Worm (Caenorhabditis elegans) whole organism, early embryonic: ENCODE measurements around the gene kvs-1.

Experiments used
- B0310.2 ChIP-seq: sonication (generic microtip); optimal IDR thresholded peaks from 2 replicates; lab custom pipeline; 2016; ENCODE audit warnings: mild to moderate bottlenecking, missing genetic modification characterization, missing compliant biosample characterization
- F13C5.2 ChIP-seq: sonication (generic microtip); optimal IDR thresholded peaks from 2 replicates; lab custom pipeline; 2017; ENCODE audit warnings: mild to moderate bottlenecking, missing genetic modification characterization, inconsistent platforms, missing compliant biosample characterization
- aly-1 ChIP-seq: sonication (generic microtip); optimal IDR thresholded peaks from 2 replicates; lab custom pipeline; 2016; ENCODE audit warnings: missing genetic modification characterization, missing compliant biosample characterization
- ama-1 ChIP-seq: fragments of 150-350 bp; optimal IDR thresholded peaks from 2 replicates; lab custom pipeline; 2014
- ceh-13 ChIP-seq: fragments of 200-800 bp; sonication (Bioruptor generic); optimal IDR thresholded peaks from 2 replicates; lab custom pipeline; 2018; ENCODE audit warnings: mild to moderate bottlenecking, missing genetic modification characterization, missing compliant biosample characterization
- ceh-36 ChIP-seq: sonication (generic microtip); optimal IDR thresholded peaks from 2 replicates; lab custom pipeline; 2016; ENCODE audit warnings: missing genetic modification characterization, inconsistent platforms, missing compliant biosample characterization
- ets-7 ChIP-seq: sonication (generic microtip); optimal IDR thresholded peaks from 2 replicates; lab custom pipeline; 2016; ENCODE audit warnings: missing genotype, missing genetic modification characterization, missing compliant biosample characterization
- flt-1 ChIP-seq: fragments of 200-800 bp; sonication (Bioruptor generic); IDR thresholded peaks from 2 replicates; pipeline ENCODE4 v1.3.6; 2022; ENCODE audit warnings: missing genetic modification characterization, missing compliant biosample characterization
- hmbx-1 ChIP-seq: sonication (generic microtip); optimal IDR thresholded peaks from 2 replicates; lab custom pipeline; 2016; ENCODE audit warnings: mild to moderate bottlenecking, missing genetic modification characterization, missing compliant biosample characterization
- hmg-4 ChIP-seq: fragments of 200-800 bp; sonication (Bioruptor generic); optimal IDR thresholded peaks from 2 replicates; lab custom pipeline; 2018; ENCODE audit warnings: mild to moderate bottlenecking, missing genetic modification characterization, missing compliant biosample characterization
- hnd-1 ChIP-seq: sonication (generic microtip); optimal IDR thresholded peaks from 2 replicates; lab custom pipeline; 2016; ENCODE audit warnings: missing genetic modification characterization, missing compliant biosample characterization
- pes-1 ChIP-seq: fragments of 200-800 bp; sonication (Bioruptor generic); IDR thresholded peaks from 2 replicates; pipeline ENCODE4 v1.3.6; 2022; ENCODE audit warnings: missing genetic modification reagents, missing genetic modification characterization, missing compliant biosample characterization
- scrt-1 ChIP-seq: fragments of 200-800 bp; sonication (Bioruptor generic); IDR thresholded peaks from 2 replicates; pipeline ENCODE4 v1.3.6; 2022; ENCODE audit warnings: missing genetic modification characterization, missing compliant biosample characterization
- sea-1 ChIP-seq: fragments of 200-800 bp; sonication (Bioruptor generic); conservative IDR thresholded peaks from 2 replicates; pipeline ENCODE4 v1.3.6; 2022; ENCODE audit warnings: missing genetic modification characterization, missing compliant biosample characterization
- tbx-11 ChIP-seq: fragments of 200-800 bp; sonication (Bioruptor generic); IDR thresholded peaks from 2 replicates; pipeline ENCODE4 v1.3.6; 2022; ENCODE audit warnings: missing genetic modification characterization, missing compliant biosample characterization
- tbx-37 ChIP-seq: fragments of 200-800 bp; sonication (Bioruptor generic); conservative IDR thresholded peaks from 2 replicates; pipeline ENCODE4 v1.3.6; 2022; ENCODE audit warnings: missing genetic modification reagents, missing genetic modification characterization, missing compliant biosample characterization
- tra-4 ChIP-seq: sonication (generic microtip); optimal IDR thresholded peaks from 2 replicates; lab custom pipeline; 2017; ENCODE audit warnings: missing genetic modification characterization, missing compliant biosample characterization

kvs-1 gene

ce11 chrX:7707031-7707430, at the start of gene kvs-1:
kvs-1 (minus strand) TSS chrX:7707131.
- TF ChIP-seq sea-1 (no peak), B0310.2 (tag; lab: Kevin White, UChicago) (no peak), hmbx-1 (tag; lab: Kevin White, UChicago) (no peak), pes-1 (no peak), ceh-36 (tag; lab: Kevin White, UChicago) (no peak), ets-7 (tag; lab: Kevin White, UChicago) (no peak), hmg-4 (GFP tag; lab: Kevin White, UChicago) (no peak)

- TF ChIP-seq tra-4 (no peak), pes-1 (no peak), scrt-1 (GFP tag; lab: Robert Waterston, UW) (no peak), B0310.2 (tag; lab: Kevin White, UChicago) (no peak), tbx-11 (GFP tag; lab: Robert Waterston, UW) (no peak), ceh-13 (no peak), F13C5.2 (tag; lab: Kevin White, UChicago) (no peak), ama-1 (lab: Kevin White, UChicago) (no peak), flt-1 (GFP tag; lab: Robert Waterston, UW) (no peak), aly-1 (tag; lab: Kevin White, UChicago) (no peak), tbx-37 (no peak), hnd-1 (no peak), hmbx-1 (tag; lab: Kevin White, UChicago) (no peak), sea-1 (no peak), ceh-36 (tag; lab: Kevin White, UChicago) (no peak), hmg-4 (GFP tag; lab: Kevin White, UChicago) (no peak), ets-7 (tag; lab: Kevin White, UChicago) (no peak)
These were observed 45.8 kb upstream of the kvs-1 start, which contains the start of gene deg-1 for ce11 chrX:7752770-7753169. deg-1 (plus strand) TSS chrX:7753070.

- no peak for TF ChIP-seq hmbx-1 (tag; lab: Kevin White, UChicago)
- no peak for TF ChIP-seq tbx-11 (GFP tag; lab: Robert Waterston, UW)
- TF ChIP-seq aly-1 (tag; lab: Kevin White, UChicago) = no peak
- TF ChIP-seq ceh-36 (tag; lab: Kevin White, UChicago) = no peak
- TF ChIP-seq scrt-1 (GFP tag; lab: Robert Waterston, UW) = no peak
These were observed 43.2 kb upstream of the kvs-1 start for ce11 chrX:7750084-7750483.

DNA sequence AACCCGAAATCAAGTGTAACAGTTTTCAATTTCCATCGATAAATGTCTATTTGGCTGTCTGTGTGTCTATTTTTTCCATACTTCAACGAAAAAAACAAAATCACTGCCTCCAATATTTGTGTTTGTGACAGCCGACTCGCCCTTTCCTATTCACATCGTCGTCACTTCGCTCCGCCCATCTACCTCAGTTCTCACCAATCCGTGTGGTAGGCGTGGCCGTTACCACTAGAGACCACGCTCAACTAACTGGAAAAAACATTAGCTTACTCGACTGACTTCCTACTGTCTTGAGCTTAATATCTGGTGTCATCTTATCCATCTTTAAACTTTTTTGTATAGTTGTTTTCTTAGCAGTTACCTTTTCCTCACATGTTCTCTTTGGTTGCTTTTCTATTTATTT, 38.5 kb upstream of the kvs-1 start:
- TF ChIP-seq ceh-13 = no peak
- TF ChIP-seq F13C5.2 (tag; lab: Kevin White, UChicago) = no peak
- no peak for TF ChIP-seq B0310.2 (tag; lab: Kevin White, UChicago)
- no peak for TF ChIP-seq sea-1
- TF ChIP-seq hmg-4 (GFP tag; lab: Kevin White, UChicago) = no peak
- no peak for TF ChIP-seq ceh-36 (tag; lab: Kevin White, UChicago)
- TF ChIP-seq hnd-1 = no peak
- no peak for TF ChIP-seq tbx-11 (GFP tag; lab: Robert Waterston, UW)
- TF ChIP-seq scrt-1 (GFP tag; lab: Robert Waterston, UW) = no peak
- no peak for TF ChIP-seq tbx-37
- TF ChIP-seq hmbx-1 (tag; lab: Kevin White, UChicago) = no peak
- no peak for TF ChIP-seq ama-1 (lab: Kevin White, UChicago)
- TF ChIP-seq tra-4 = no peak

DNA sequence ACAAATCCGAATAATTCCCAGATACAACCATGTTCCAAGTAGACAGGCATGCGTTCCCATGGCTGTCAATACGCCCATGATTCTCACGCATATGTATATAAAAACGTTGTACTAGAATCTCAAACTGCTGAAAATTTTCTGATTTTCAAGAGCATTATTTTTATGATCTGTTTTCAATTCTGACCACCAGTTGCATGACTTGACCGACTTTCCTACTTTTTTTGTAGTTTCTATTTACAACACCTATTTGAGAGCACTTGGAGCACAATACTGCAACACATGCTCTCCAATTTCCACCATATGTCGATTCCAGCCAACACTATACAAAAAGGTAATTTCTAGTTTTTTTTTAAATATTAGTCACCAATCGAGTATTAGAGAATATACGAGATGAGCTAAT, 37.0 kb upstream of the kvs-1 start, which contains the start of gene ref-2:
Gene ref-2, plus strand, starts transcription at position 301 of the 400 bp plus-strand sequence.
- TF ChIP-seq sea-1 = no peak
- no peak for TF ChIP-seq ceh-13
- no peak for TF ChIP-seq flt-1 (GFP tag; lab: Robert Waterston, UW)
- TF ChIP-seq F13C5.2 (tag; lab: Kevin White, UChicago) = no peak
- TF ChIP-seq tbx-11 (GFP tag; lab: Robert Waterston, UW) = no peak
- no peak for TF ChIP-seq aly-1 (tag; lab: Kevin White, UChicago)
- no peak for TF ChIP-seq hmbx-1 (tag; lab: Kevin White, UChicago)
- no peak for TF ChIP-seq tra-4
- no peak for TF ChIP-seq scrt-1 (GFP tag; lab: Robert Waterston, UW)
- no peak for TF ChIP-seq tbx-37

ce11 chrX:7739353-7739752, 32.4 kb upstream of the kvs-1 start, which contains the start of gene K09F5.1:
K09F5.1 (plus strand) TSS chrX:7739653.
- TF ChIP-seq ceh-36 (tag; lab: Kevin White, UChicago) = no peak

- TF ChIP-seq tbx-37 (no peak), hmg-4 (GFP tag; lab: Kevin White, UChicago) (no peak), tra-4 (no peak), ceh-36 (tag; lab: Kevin White, UChicago) (no peak), aly-1 (tag; lab: Kevin White, UChicago) (no peak), pes-1 (no peak), hmbx-1 (tag; lab: Kevin White, UChicago) (no peak), tbx-11 (GFP tag; lab: Robert Waterston, UW) (no peak), ceh-13 (no peak), hnd-1 (no peak), scrt-1 (GFP tag; lab: Robert Waterston, UW) (no peak), flt-1 (GFP tag; lab: Robert Waterston, UW) (no peak), ets-7 (tag; lab: Kevin White, UChicago) (no peak), sea-1 (no peak), ama-1 (lab: Kevin White, UChicago) (no peak), B0310.2 (tag; lab: Kevin White, UChicago) (no peak), F13C5.2 (tag; lab: Kevin White, UChicago) (no peak)
These were observed 29.2 kb upstream of the kvs-1 start, which contains the start of gene set-12 for ce11 chrX:7736171-7736570. set-12 (minus strand) TSS chrX:7736271.

ce11 chrX:7733571-7733970, 26.6 kb upstream of the kvs-1 start:
- no peak for TF ChIP-seq hmbx-1 (tag; lab: Kevin White, UChicago)
- TF ChIP-seq tbx-37 = no peak
- TF ChIP-seq ama-1 (lab: Kevin White, UChicago) = no peak
- no peak for TF ChIP-seq ceh-13
- no peak for TF ChIP-seq tbx-11 (GFP tag; lab: Robert Waterston, UW)
- no peak for TF ChIP-seq ets-7 (tag; lab: Kevin White, UChicago)
- no peak for TF ChIP-seq tra-4
- no peak for TF ChIP-seq ceh-36 (tag; lab: Kevin White, UChicago)
- TF ChIP-seq B0310.2 (tag; lab: Kevin White, UChicago) = no peak
- no peak for TF ChIP-seq sea-1
- no peak for TF ChIP-seq aly-1 (tag; lab: Kevin White, UChicago)
- no peak for TF ChIP-seq pes-1
- no peak for TF ChIP-seq F13C5.2 (tag; lab: Kevin White, UChicago)
- TF ChIP-seq hmg-4 (GFP tag; lab: Kevin White, UChicago) = no peak
- TF ChIP-seq flt-1 (GFP tag; lab: Robert Waterston, UW) = no peak
- TF ChIP-seq scrt-1 (GFP tag; lab: Robert Waterston, UW) = no peak
- no peak for TF ChIP-seq hnd-1
